Worm (Caenorhabditis elegans) whole organism, L1 larva: ENCODE measurements around the gene F23F1.5.

Source experiments
- C04F5.9 ChIP-seq: sonication (generic microtip); optimal IDR thresholded peaks from 2 replicates; lab custom pipeline; 2016; ENCODE audit warnings: missing genetic modification characterization, missing compliant biosample characterization
- C16A3.4 ChIP-seq: fragments of 150-350 bp; optimal IDR thresholded peaks from 2 replicates; lab custom pipeline; 2014; ENCODE audit warnings: missing biosample characterization, missing genetic modification characterization
- C34B4.2 ChIP-seq: sonication (generic microtip); optimal IDR thresholded peaks from 2 replicates; lab custom pipeline; 2017; ENCODE audit warnings: mild to moderate bottlenecking, missing genetic modification characterization, missing compliant biosample characterization
- F16B12.6 ChIP-seq: fragments of 150-350 bp; optimal IDR thresholded peaks from 2 replicates; lab custom pipeline; 2014; ENCODE audit warnings: missing biosample characterization, missing genetic modification characterization
- Y116A8C.19 ChIP-seq: sonication (generic microtip); optimal IDR thresholded peaks from 2 replicates; lab custom pipeline; 2016; ENCODE audit warnings: missing compliant biosample characterization, missing genetic modification characterization, borderline replicate concordance
- alr-1 ChIP-seq: fragments of 200-800 bp; sonication (Bioruptor generic); optimal IDR thresholded peaks from 2 replicates; lab custom pipeline; 2018; ENCODE audit warnings: borderline replicate concordance, mild to moderate bottlenecking, missing genetic modification characterization, missing compliant biosample characterization
- ama-1 ChIP-seq: fragments of 150-350 bp; optimal IDR thresholded peaks from 2 replicates; lab custom pipeline; 2014
- blmp-1 ChIP-seq: fragments of 150-350 bp; optimal IDR thresholded peaks from 2 replicates; lab custom pipeline; 2014; ENCODE audit warnings: missing biosample characterization, missing genetic modification characterization
- ceh-8 ChIP-seq: fragments of 200-800 bp; sonication (Bioruptor generic); optimal IDR thresholded peaks from 2 replicates; lab custom pipeline; 2018; ENCODE audit warnings: mild to moderate bottlenecking, missing genetic modification characterization, moderate library complexity, missing compliant biosample characterization
- ceh-82 ChIP-seq, 3 experiments: fragments of 150-350 bp in 1 of 3; sonication (generic microtip) in 2 of 3; optimal IDR thresholded peaks; 2 replicates each; lab custom pipeline; 2014 to 2017; ENCODE audit warnings: missing biosample characterization in 3 of 3, missing genetic modification characterization in 3 of 3
- ceh-90 ChIP-seq: sonication (generic microtip); optimal IDR thresholded peaks from 2 replicates; lab custom pipeline; 2016; ENCODE audit warnings: missing genetic modification characterization, missing compliant biosample characterization
- dpl-1 ChIP-seq, 3 experiments: fragments of 150-350 bp in 2 of 3; sonication (generic microtip) in 1 of 3; optimal IDR thresholded peaks; 2 replicates each; lab custom pipeline; 2014 to 2017; ENCODE audit warnings: missing biosample characterization in 3 of 3, missing genetic modification characterization in 3 of 3, missing genetic modification reagents in 3 of 3
- efl-1 ChIP-seq, 4 experiments: fragments of 150-350 bp; optimal IDR thresholded peaks in 3 of 4; peaks in 1 of 4; 1 replicate in 1 of 4; 2 replicates in 3 of 4; lab custom pipeline; 2014; ENCODE audit warnings: missing biosample characterization in 2 of 4, missing genetic modification characterization in 2 of 4, missing genetic modification reagents in 2 of 4
- efl-3 ChIP-seq: fragments of 200-800 bp; sonication (Bioruptor generic); optimal IDR thresholded peaks from 2 replicates; lab custom pipeline; 2018; ENCODE audit warnings: mild to moderate bottlenecking, missing genetic modification characterization, missing compliant biosample characterization
- elt-2 ChIP-seq: sonication (generic microtip); optimal IDR thresholded peaks from 2 replicates; lab custom pipeline; 2016; ENCODE audit warnings: missing genetic modification characterization, mild to moderate bottlenecking, inconsistent platforms, missing compliant biosample characterization, missing genetic modification reagents
- fkh-10 ChIP-seq: sonication (generic microtip); optimal IDR thresholded peaks from 2 replicates; lab custom pipeline; 2017; ENCODE audit warnings: missing biosample characterization, missing genetic modification reagents, missing genetic modification characterization
- isw-1 ChIP-seq: fragments of 200-800 bp; sonication (Bioruptor generic); IDR thresholded peaks from 2 replicates; pipeline ENCODE4 v1.3.6; 2022; ENCODE audit warnings: missing genetic modification characterization, missing compliant biosample characterization
- lin-13 ChIP-seq: fragments of 150-350 bp; optimal IDR thresholded peaks from 2 replicates; lab custom pipeline; 2014; ENCODE audit warnings: missing biosample characterization, missing genetic modification reagents, missing genetic modification characterization
- lin-14 ChIP-seq: fragments of 200-800 bp; sonication (Bioruptor generic); optimal IDR thresholded peaks from 2 replicates; lab custom pipeline; 2018; ENCODE audit warnings: mild to moderate bottlenecking, missing genetic modification characterization, moderate library complexity, missing compliant biosample characterization
- lin-15B ChIP-seq: fragments of 150-350 bp; sonication (generic microtip); optimal IDR thresholded peaks from 3 replicates; lab custom pipeline; 2014; ENCODE audit warnings: missing biosample characterization, missing genetic modification characterization
- lin-35 ChIP-seq, 2 experiments: fragments of 150-350 bp; optimal IDR thresholded peaks; 2 replicates each; lab custom pipeline; 2014; ENCODE audit warnings: missing biosample characterization in 2 of 2, missing genetic modification characterization in 2 of 2, missing genetic modification reagents in 2 of 2
- lir-3 ChIP-seq: sonication (generic microtip); optimal IDR thresholded peaks from 2 replicates; lab custom pipeline; 2016; ENCODE audit warnings: mild to moderate bottlenecking, missing genetic modification characterization, moderate library complexity, missing compliant biosample characterization; ENCODE audit not compliant: poor library complexity
- lsy-2 ChIP-seq, 2 experiments: fragments of 150-350 bp; optimal IDR thresholded peaks; 2 replicates each; lab custom pipeline; 2014; ENCODE audit warnings: missing biosample characterization in 2 of 2, missing genetic modification characterization in 2 of 2
- nhr-20 ChIP-seq: sonication (generic microtip); optimal IDR thresholded peaks from 2 replicates; lab custom pipeline; 2016; ENCODE audit warnings: mild to moderate bottlenecking, missing genetic modification characterization, missing compliant biosample characterization
- nhr-237 ChIP-seq: fragments of 150-350 bp; optimal IDR thresholded peaks from 2 replicates; lab custom pipeline; 2014; ENCODE audit warnings: missing biosample characterization, missing genetic modification characterization
- nhr-47 ChIP-seq: sonication (generic microtip); optimal IDR thresholded peaks from 2 replicates; lab custom pipeline; 2016; ENCODE audit warnings: mild to moderate bottlenecking, missing genetic modification characterization, moderate library complexity, missing compliant biosample characterization
- nhr-77 ChIP-seq: fragments of 150-350 bp; optimal IDR thresholded peaks from 2 replicates; lab custom pipeline; 2014; ENCODE audit warnings: missing biosample characterization, missing genetic modification characterization
- pax-3 ChIP-seq: fragments of 200-800 bp; sonication (Bioruptor generic); optimal IDR thresholded peaks from 2 replicates; lab custom pipeline; 2018; ENCODE audit warnings: mild to moderate bottlenecking, missing genetic modification characterization, moderate library complexity, missing compliant biosample characterization
- skn-1 ChIP-seq: fragments of 150-350 bp; optimal IDR thresholded peaks from 2 replicates; lab custom pipeline; 2014; ENCODE audit warnings: missing biosample characterization, missing genetic modification characterization
- snpc-4 ChIP-seq: fragments of 150-350 bp; optimal IDR thresholded peaks from 2 replicates; lab custom pipeline; 2014; ENCODE audit warnings: missing biosample characterization, missing genetic modification characterization
- sptf-1 ChIP-seq: fragments of 150-350 bp; optimal IDR thresholded peaks from 2 replicates; lab custom pipeline; 2014; ENCODE audit warnings: missing biosample characterization, missing genetic modification characterization
- unc-30 ChIP-seq: sonication (generic microtip); optimal IDR thresholded peaks from 2 replicates; lab custom pipeline; 2017; ENCODE audit warnings: missing biosample characterization, missing genetic modification characterization
- unc-86 ChIP-seq: sonication (generic microtip); optimal IDR thresholded peaks from 2 replicates; lab custom pipeline; 2016; ENCODE audit warnings: missing genetic modification characterization, missing compliant biosample characterization
- xbp-1 ChIP-seq: sonication (generic microtip); optimal IDR thresholded peaks from 2 replicates; lab custom pipeline; 2016; ENCODE audit warnings: missing genetic modification characterization, missing compliant biosample characterization
- zip-4 ChIP-seq: fragments of 200-800 bp; sonication (Bioruptor generic); optimal IDR thresholded peaks from 2 replicates; lab custom pipeline; 2018; ENCODE audit warnings: mild to moderate bottlenecking, missing genetic modification characterization, moderate library complexity, missing compliant biosample characterization

The F23F1.5 gene

DNA sequence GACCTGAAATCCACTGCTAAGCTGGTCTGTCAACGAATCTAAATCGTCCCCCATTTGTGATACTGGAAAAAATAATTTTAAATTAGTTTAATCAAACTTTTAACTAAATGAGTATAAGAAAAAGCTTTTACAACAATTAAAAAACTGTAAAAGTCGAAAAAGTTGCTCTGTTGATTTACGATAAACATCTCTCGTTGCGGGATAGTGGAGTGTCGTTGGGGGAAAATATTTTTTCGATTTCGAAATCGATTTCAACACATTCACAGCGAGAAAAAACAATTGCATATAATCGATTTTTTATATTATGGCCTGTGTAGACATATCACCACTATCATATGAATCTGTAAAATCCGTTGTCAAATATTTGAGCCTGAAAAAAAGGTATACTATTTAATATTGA lies at the start of gene F23F1.5, which contains the start of gene fbxc-54:
Gene F23F1.5, minus strand, starts transcription at position 64 of the 400 bp plus-strand sequence.
Gene fbxc-54, plus strand, starts transcription at position 199 of the 400 bp plus-strand sequence.
- TF ChIP-seq zip-4 (GFP tag; lab: Kevin White, UChicago), result peak; percentile 43
- TF ChIP-seq Y116A8C.19 (tag; lab: Kevin White, UChicago), result no peak
- peak; percentile 16 to 55 for TF ChIP-seq lin-35 (GFP tag; optimal IDR thresholded peaks at IDR 0.05; lab: Kevin White, UChicago)
- peak; percentile 29 to 51 for TF ChIP-seq efl-1 (optimal IDR thresholded peaks at IDR 0.05; lab: Kevin White, UChicago)
- peak; percentile 44 to 77 for TF ChIP-seq efl-1 (GFP tag; optimal IDR thresholded peaks at IDR 0.05 in 1 of 2; lab: Kevin White, UChicago)
- no peak for TF ChIP-seq elt-2 (tag; lab: Kevin White, UChicago)
- TF ChIP-seq lin-14 (GFP tag; lab: Kevin White, UChicago), result no peak
- peak; percentile 89 for TF ChIP-seq skn-1 (tag; lab: Kevin White, UChicago)
- peak; percentile 16 for TF ChIP-seq blmp-1
- peak; percentile 17 for TF ChIP-seq F16B12.6 (tag; lab: Kevin White, UChicago)
- TF ChIP-seq nhr-20 (tag; lab: Kevin White, UChicago), result no peak
- peak in 1 of 2 experiments; percentile 74 for TF ChIP-seq lsy-2 (tag; optimal IDR thresholded peaks at IDR 0.05; lab: Kevin White, UChicago)
- TF ChIP-seq C16A3.4 (tag; lab: Kevin White, UChicago), result peak; percentile 46
- peak; percentile 22 for TF ChIP-seq lin-15B (tag; lab: Kevin White, UChicago)
- TF ChIP-seq snpc-4 (tag; lab: Kevin White, UChicago), result peak; percentile 27
- TF ChIP-seq dpl-1 (GFP tag; optimal IDR thresholded peaks at IDR 0.05; lab: Kevin White, UChicago), result peak; percentile 1 to 58 (median 4)
- peak; percentile 2 for TF ChIP-seq nhr-47 (tag; lab: Kevin White, UChicago)
- peak in 1 of 3 experiments; percentile 57 for TF ChIP-seq ceh-82 (tag; optimal IDR thresholded peaks at IDR 0.05; lab: Kevin White, UChicago)

ce11 chrII:79166-79565 lies 47.8 kb upstream of the F23F1.5 start, which contains the start of gene C23H3.9:
TSS of gene C23H3.9 (minus strand) at chrII:79266.
- TF ChIP-seq pax-3 (tag; lab: Kevin White, UChicago), result no peak
- no peak for TF ChIP-seq ceh-90
- no peak for TF ChIP-seq alr-1
- no peak for TF ChIP-seq nhr-77 (tag; lab: Kevin White, UChicago)
- no peak for TF ChIP-seq fkh-10 (GFP tag; lab: Kevin White, UChicago)
- TF ChIP-seq unc-86 (tag; lab: Kevin White, UChicago), result no peak
- no peak for TF ChIP-seq unc-30
- TF ChIP-seq sptf-1 (tag; lab: Kevin White, UChicago), result no peak
- TF ChIP-seq xbp-1, result no peak
- no peak for TF ChIP-seq isw-1 (GFP tag; lab: Robert Waterston, UW)
- TF ChIP-seq ama-1, result no peak

DNA sequence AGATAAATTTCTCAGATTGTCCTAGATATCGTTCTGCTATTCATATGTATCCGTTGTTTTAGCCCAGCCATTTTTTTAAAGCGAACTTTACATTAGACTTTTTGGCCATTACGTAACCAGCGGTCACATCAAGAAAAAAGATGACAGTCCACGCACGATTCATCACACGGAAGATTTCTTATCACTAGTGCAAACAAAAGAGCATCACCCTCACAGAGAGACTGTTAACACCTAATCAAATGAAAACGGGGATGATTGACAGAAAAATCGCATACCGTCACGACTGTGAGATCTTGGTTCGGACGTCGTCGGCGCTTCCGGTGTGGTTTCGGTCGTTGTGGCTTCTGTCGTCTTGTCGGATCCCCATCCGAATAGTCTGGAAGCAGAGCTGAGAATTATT lies 45.3 kb upstream of the F23F1.5 start:
- TF ChIP-seq nhr-77 (tag; lab: Kevin White, UChicago), result no peak
- TF ChIP-seq lin-35 (GFP tag; optimal IDR thresholded peaks at IDR 0.05; lab: Kevin White, UChicago), result peak in 1 of 2 experiments; percentile 7

ce11 chrII:75831-76230 lies 44.4 kb upstream of the F23F1.5 start:
- TF ChIP-seq C34B4.2 (tag; lab: Kevin White, UChicago), result no peak

DNA sequence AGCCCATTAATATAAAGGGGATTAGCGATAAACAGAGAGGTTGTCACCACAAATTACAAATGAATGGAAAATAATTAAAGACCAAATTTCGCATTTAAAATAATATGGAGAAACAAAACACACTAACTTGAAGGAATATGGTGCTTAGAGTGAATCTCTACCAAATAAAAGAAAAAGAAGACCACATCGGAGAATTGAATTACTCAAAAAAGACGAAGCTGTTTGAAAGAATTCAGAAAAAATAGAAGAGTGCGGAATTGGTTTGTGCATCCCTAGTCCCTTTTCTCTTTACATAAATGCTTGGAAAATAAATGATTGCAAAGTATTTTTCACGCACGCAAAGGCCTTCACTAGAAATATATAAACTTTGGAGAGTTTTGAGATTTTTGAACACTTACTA lies 42.5 kb upstream of the F23F1.5 start:
- TF ChIP-seq nhr-237 (tag; lab: Kevin White, UChicago) (no peak), C34B4.2 (tag; lab: Kevin White, UChicago) (no peak), efl-3 (GFP tag; lab: Kevin White, UChicago) (no peak), lir-3 (tag; lab: Kevin White, UChicago) (no peak), ceh-8 (GFP tag; lab: Kevin White, UChicago) (peak; percentile 50), lin-13 (no peak), C04F5.9 (no peak), alr-1 (no peak), zip-4 (GFP tag; lab: Kevin White, UChicago) (no peak), lin-14 (GFP tag; lab: Kevin White, UChicago) (peak; percentile 33), unc-30 (no peak), nhr-77 (tag; lab: Kevin White, UChicago) (no peak)
